ENCODE assay signal across 1 fruit fly cellular context in genomic region chr3R:29033909-29034629, dm6.
TF ChIP-seq lines count a peak whose summit lies in the region.

TSS of gene beta4GalNAcTB (minus strand) at chr3R:29034008.
TSS of gene Cpsf100 (plus strand) at chr3R:29034573.

TF ChIP-seq in whole organism, embryonic, 481 proteins besides CTCF, POLR2A, EP300 and RAD21 (continued from another document and continues in another):
- TF ChIP-seq CG5953 (GFP tag; IDR thresholded peaks at IDR 0.05; lab: Robert Waterston, UW), result 0 out of 2 replicates have a peak, but pooled peaks have one; percentile 36
- TF ChIP-seq E2f2 (GFP tag; IDR thresholded peaks at IDR 0.05; lab: Robert Waterston, UW), result peak; percentile 26; the same call in 1 of the 2 replicates
- peak; percentile 71 for TF ChIP-seq CG13424 (tag; optimal IDR thresholded peaks at IDR 0.05; lab: Kevin White, UChicago)
- TF ChIP-seq CG14014 (GFP tag; IDR thresholded peaks at IDR 0.05; lab: Robert Waterston, UW), result peak; percentile 49; the same call in 1 of the 2 replicates
- peak; percentile 35 for TF ChIP-seq CG6654 (GFP tag; optimal IDR thresholded peaks at IDR 0.05; lab: Kevin White, UChicago)
- no peak for TF ChIP-seq hbn (GFP tag; IDR thresholded peaks at IDR 0.05; lab: Robert Waterston, UW; ENCODE audit: partially characterized antibody)
- TF ChIP-seq H2.0 (GFP tag; IDR thresholded peaks at IDR 0.05; lab: Robert Waterston, UW), result peak; percentile 63
- TF ChIP-seq corto (GFP tag; optimal IDR thresholded peaks at IDR 0.05; lab: Kevin White, UChicago), result no peak
- peak; percentile 58 for TF ChIP-seq Atf-2 (GFP tag; optimal IDR thresholded peaks at IDR 0.05; lab: Kevin White, UChicago)
- no peak for TF ChIP-seq pros (GFP tag; optimal IDR thresholded peaks at IDR 0.05; lab: Kevin White, UChicago)
- TF ChIP-seq HLH4C (GFP tag; IDR thresholded peaks at IDR 0.05; lab: Robert Waterston, UW; ENCODE audit: partially characterized antibody), result no peak
- TF ChIP-seq Optix (GFP tag; IDR thresholded peaks at IDR 0.05; lab: Robert Waterston, UW), result peak; percentile 32; the same call in 1 of the 3 replicates
- peak; percentile 74 for TF ChIP-seq Chrac-16 (GFP tag; optimal IDR thresholded peaks at IDR 0.05; lab: Kevin White, UChicago)
- TF ChIP-seq CG9932 (GFP tag; IDR thresholded peaks at IDR 0.05; lab: Robert Waterston, UW), result peak; percentile 79
- TF ChIP-seq sd (tag; optimal IDR thresholded peaks at IDR 0.05; lab: Kevin White, UChicago), result no peak
- TF ChIP-seq knrl (GFP tag; IDR thresholded peaks at IDR 0.05; lab: Robert Waterston, UW; ENCODE audit: partially characterized antibody), result no peak
- TF ChIP-seq CG12942 (GFP tag; optimal IDR thresholded peaks at IDR 0.05; lab: Kevin White, UChicago), result peak; percentile 66
- TF ChIP-seq dati (GFP tag; IDR thresholded peaks at IDR 0.05; lab: Robert Waterston, UW), result 0 out of 2 replicates have a peak, but pooled peaks have one; percentile 22
- TF ChIP-seq Fer1 (GFP tag; optimal IDR thresholded peaks at IDR 0.05; lab: Kevin White, UChicago), result peak; percentile 41
- peak; percentile 95 for TF ChIP-seq tio (GFP tag; optimal IDR thresholded peaks at IDR 0.05; lab: Kevin White, UChicago)
- TF ChIP-seq ci (GFP tag; IDR thresholded peaks at IDR 0.05; lab: Robert Waterston, UW), result 0 out of 3 replicates have a peak, but pooled peaks have one; percentile 32
- no peak for TF ChIP-seq Dll (GFP tag; IDR thresholded peaks at IDR 0.05; lab: Robert Waterston, UW; ENCODE audit: partially characterized antibody)
- TF ChIP-seq CG2120 (GFP tag; optimal IDR thresholded peaks at IDR 0.05; lab: Kevin White, UChicago), result peak; percentile 79
- TF ChIP-seq pb (GFP tag; optimal IDR thresholded peaks at IDR 0.05; lab: Kevin White, UChicago), result no peak
- peak; percentile 29 for TF ChIP-seq CG2202 (tag; optimal IDR thresholded peaks at IDR 0.05; lab: Kevin White, UChicago)
- TF ChIP-seq crp (GFP tag; optimal IDR thresholded peaks at IDR 0.05; lab: Kevin White, UChicago), result peak; percentile 31 to 83
- no peak for TF ChIP-seq bowl (GFP tag; IDR thresholded peaks at IDR 0.05; lab: Robert Waterston, UW)
- TF ChIP-seq usp (GFP tag; optimal IDR thresholded peaks at IDR 0.05; lab: Kevin White, UChicago), result no peak
- peak; percentile 29; the same call in 1 of the 2 replicates for TF ChIP-seq Ada2b (GFP tag; IDR thresholded peaks at IDR 0.05; lab: Robert Waterston, UW)
- no peak for TF ChIP-seq Sin3A (optimal IDR thresholded peaks at IDR 0.05; lab: Kevin White, UChicago)
- no peak for TF ChIP-seq Hand (GFP tag; optimal IDR thresholded peaks at IDR 0.05; lab: Kevin White, UChicago)
- peak; percentile 77 for TF ChIP-seq CG18619 (GFP tag; optimal IDR thresholded peaks at IDR 0.05; lab: Kevin White, UChicago)
- peak; percentile 89 for TF ChIP-seq MBD-R2 (GFP tag; IDR thresholded peaks at IDR 0.05; lab: Robert Waterston, UW)
- peak; percentile 86 for TF ChIP-seq nmo (GFP tag; optimal IDR thresholded peaks at IDR 0.05; lab: Kevin White, UChicago)
- TF ChIP-seq exex (tag; optimal IDR thresholded peaks at IDR 0.05; lab: Kevin White, UChicago), result peak; percentile 80
- peak; percentile 44 for TF ChIP-seq scrt (GFP tag; optimal IDR thresholded peaks at IDR 0.05; lab: Kevin White, UChicago)
- peak; percentile 7 for TF ChIP-seq BEAF-32 (GFP tag; optimal IDR thresholded peaks at IDR 0.05; lab: Kevin White, UChicago)
- TF ChIP-seq Lim3 (GFP tag; IDR thresholded peaks at IDR 0.05; lab: Robert Waterston, UW), result no peak
- TF ChIP-seq prd (optimal IDR thresholded peaks at IDR 0.05; lab: Kevin White, UChicago), result no peak
- peak; percentile 77 for TF ChIP-seq prd (GFP tag; IDR thresholded peaks at IDR 0.05; lab: Robert Waterston, UW)
- peak; percentile 46 for TF ChIP-seq Mad (GFP tag; optimal IDR thresholded peaks at IDR 0.05; lab: Kevin White, UChicago)
- no peak for TF ChIP-seq CG16813 (GFP tag; IDR thresholded peaks at IDR 0.05; lab: Robert Waterston, UW; ENCODE audit: partially characterized antibody)
- no peak for TF ChIP-seq hkb (optimal IDR thresholded peaks at IDR 0.05; lab: Kevin White, UChicago)
- TF ChIP-seq hkb (GFP tag; IDR thresholded peaks at IDR 0.05; lab: Robert Waterston, UW), result peak; percentile 35; the same call in 1 of the 2 replicates
- TF ChIP-seq Abd-B (GFP tag; optimal IDR thresholded peaks at IDR 0.05; lab: Kevin White, UChicago), result peak; percentile 77
- no peak for TF ChIP-seq Hey (tag; optimal IDR thresholded peaks at IDR 0.05; lab: Kevin White, UChicago)
- TF ChIP-seq HLH54F (GFP tag; optimal IDR thresholded peaks at IDR 0.05; lab: Kevin White, UChicago), result peak; percentile 68
- TF ChIP-seq pzg (GFP tag; optimal IDR thresholded peaks at IDR 0.05; lab: Kevin White, UChicago), result peak; percentile 34
- no peak for TF ChIP-seq chinmo (GFP tag; IDR thresholded peaks at IDR 0.05; lab: Robert Waterston, UW; ENCODE audit: partially characterized antibody)
- TF ChIP-seq sna (GFP tag; IDR thresholded peaks at IDR 0.05; lab: Robert Waterston, UW; ENCODE audit: partially characterized antibody), result no peak
- no peak for TF ChIP-seq Deaf1 (tag; optimal IDR thresholded peaks at IDR 0.05; lab: Kevin White, UChicago)
- peak; percentile 76 for TF ChIP-seq Rfx (GFP tag; IDR thresholded peaks at IDR 0.05; lab: Robert Waterston, UW)
- peak in 1 of 2 experiments; percentile 50 for TF ChIP-seq Eip74EF (GFP tag; optimal IDR thresholded peaks at IDR 0.05; lab: Kevin White, UChicago)
- TF ChIP-seq ara (GFP tag; IDR thresholded peaks at IDR 0.05; lab: Robert Waterston, UW), result peak; percentile 46; the same call in 1 of the 2 replicates
- TF ChIP-seq CG12155 (GFP tag; optimal IDR thresholded peaks at IDR 0.05; lab: Kevin White, UChicago), result peak; percentile 48
- TF ChIP-seq Ravus (GFP tag; IDR thresholded peaks at IDR 0.05; lab: Robert Waterston, UW), result no peak
- TF ChIP-seq Dad (GFP tag; optimal IDR thresholded peaks at IDR 0.05; lab: Kevin White, UChicago), result peak; percentile 21
- TF ChIP-seq Bgb (GFP tag; IDR thresholded peaks at IDR 0.05; lab: Robert Waterston, UW; ENCODE audit: partially characterized antibody), result no peak
- TF ChIP-seq pita (GFP tag; optimal IDR thresholded peaks at IDR 0.05; lab: Kevin White, UChicago), result no peak
- TF ChIP-seq CG10959 (GFP tag; IDR thresholded peaks at IDR 0.05; lab: Robert Waterston, UW), result peak; percentile 42; the same call in 1 of the 2 replicates
- no peak for TF ChIP-seq CG15479 (GFP tag; optimal IDR thresholded peaks at IDR 0.05; lab: Kevin White, UChicago)
- TF ChIP-seq Oli (tag; optimal IDR thresholded peaks at IDR 0.05; lab: Kevin White, UChicago), result peak; percentile 78
- TF ChIP-seq CG3838 (GFP tag; optimal IDR thresholded peaks at IDR 0.05; lab: Kevin White, UChicago), result peak; percentile 20
- TF ChIP-seq tll (GFP tag; optimal IDR thresholded peaks at IDR 0.05; lab: Kevin White, UChicago), result no peak
- TF ChIP-seq CG11560 (tag; IDR thresholded peaks at IDR 0.05; lab: Robert Waterston, UW), result 0 out of 3 replicates have a peak, but pooled peaks have one; percentile 42
- no peak for TF ChIP-seq eve (GFP tag; optimal IDR thresholded peaks at IDR 0.05; lab: Kevin White, UChicago)
- no peak for TF ChIP-seq CG6791 (GFP tag; IDR thresholded peaks at IDR 0.05; lab: Robert Waterston, UW; ENCODE audit: partially characterized antibody)
- peak; percentile 64 for TF ChIP-seq E2f1 (GFP tag; IDR thresholded peaks at IDR 0.05; lab: Robert Waterston, UW)
- no peak for TF ChIP-seq Dref (GFP tag; IDR thresholded peaks at IDR 0.05; lab: Robert Waterston, UW)
- peak; percentile 71 for TF ChIP-seq Gug (GFP tag; IDR thresholded peaks at IDR 0.05; lab: Robert Waterston, UW)
- peak; percentile 79 for TF ChIP-seq dysf (GFP tag; IDR thresholded peaks at IDR 0.05; lab: Robert Waterston, UW)
- peak; percentile 43 for TF ChIP-seq BtbVII (GFP tag; optimal IDR thresholded peaks at IDR 0.05; lab: Kevin White, UChicago)
- no peak for TF ChIP-seq CG4854 (GFP tag; optimal IDR thresholded peaks at IDR 0.05; lab: Kevin White, UChicago)
- TF ChIP-seq Xbp1 (GFP tag; optimal IDR thresholded peaks at IDR 0.05; lab: Kevin White, UChicago), result peak; percentile 82
- peak; percentile 34 for TF ChIP-seq CG7372 (GFP tag; IDR thresholded peaks at IDR 0.05; lab: Robert Waterston, UW)
- peak; percentile 21 for TF ChIP-seq CG34376 (GFP tag; optimal IDR thresholded peaks at IDR 0.05; lab: Kevin White, UChicago)
- no peak for TF ChIP-seq cad (GFP tag; optimal IDR thresholded peaks at IDR 0.05; lab: Kevin White, UChicago)
- TF ChIP-seq PHDP (tag; optimal IDR thresholded peaks at IDR 0.05; lab: Kevin White, UChicago), result peak; percentile 47
- TF ChIP-seq CG11456 (GFP tag; IDR thresholded peaks at IDR 0.05; lab: Robert Waterston, UW), result peak; percentile 68; the same call in 2 of the 3 replicates
- TF ChIP-seq zf30C (GFP tag; optimal IDR thresholded peaks at IDR 0.05; lab: Kevin White, UChicago), result no peak
- TF ChIP-seq CG2875 (GFP tag; optimal IDR thresholded peaks at IDR 0.05; lab: Kevin White, UChicago), result peak; percentile 28
- no peak for TF ChIP-seq eyg (GFP tag; optimal IDR thresholded peaks at IDR 0.05; lab: Kevin White, UChicago)
- TF ChIP-seq CG4282 (GFP tag; optimal IDR thresholded peaks at IDR 0.05; lab: Kevin White, UChicago), result no peak
- TF ChIP-seq CG10431 (GFP tag; optimal IDR thresholded peaks at IDR 0.05; lab: Kevin White, UChicago), result no peak
- peak; percentile 70 for TF ChIP-seq CG9215 (GFP tag; IDR thresholded peaks at IDR 0.05; lab: Robert Waterston, UW)
- TF ChIP-seq Lpt (GFP tag; optimal IDR thresholded peaks at IDR 0.05; lab: Kevin White, UChicago), result no peak
- no peak for TF ChIP-seq CrebB (tag; optimal IDR thresholded peaks at IDR 0.05; lab: Kevin White, UChicago)
- no peak for TF ChIP-seq gro (GFP tag; optimal IDR thresholded peaks at IDR 0.05; lab: Kevin White, UChicago)
- peak; percentile 3 for TF ChIP-seq CG12299 (tag; optimal IDR thresholded peaks at IDR 0.05; lab: Kevin White, UChicago)
- TF ChIP-seq CG12659 (GFP tag; optimal IDR thresholded peaks at IDR 0.05; lab: Kevin White, UChicago), result peak; percentile 84
- peak; percentile 39 for TF ChIP-seq gcm2 (GFP tag; optimal IDR thresholded peaks at IDR 0.05; lab: Kevin White, UChicago)
- no peak for TF ChIP-seq lab (GFP tag; optimal IDR thresholded peaks at IDR 0.05; lab: Kevin White, UChicago)
- no peak for TF ChIP-seq Hr39 (optimal IDR thresholded peaks at IDR 0.05; lab: Kevin White, UChicago)
- TF ChIP-seq HmgD (GFP tag; optimal IDR thresholded peaks at IDR 0.05; lab: Kevin White, UChicago), result no peak
- no peak for TF ChIP-seq vnd (GFP tag; IDR thresholded peaks at IDR 0.05; lab: Robert Waterston, UW; ENCODE audit: partially characterized antibody)
- TF ChIP-seq schlank (tag; optimal IDR thresholded peaks at IDR 0.05; lab: Kevin White, UChicago), result no peak
- peak; percentile 7 for TF ChIP-seq her (GFP tag; optimal IDR thresholded peaks at IDR 0.05; lab: Kevin White, UChicago)
- TF ChIP-seq Xrp1 (GFP tag; IDR thresholded peaks at IDR 0.05; lab: Robert Waterston, UW), result peak; percentile 49
- TF ChIP-seq NC2β (GFP tag; optimal IDR thresholded peaks at IDR 0.05; lab: Kevin White, UChicago), result peak; percentile 27
- peak; percentile 84 for TF ChIP-seq CG7556 (GFP tag; optimal IDR thresholded peaks at IDR 0.05; lab: Kevin White, UChicago)
- TF ChIP-seq Blimp-1 (GFP tag; optimal IDR thresholded peaks at IDR 0.05; lab: Kevin White, UChicago), result no peak
- TF ChIP-seq Meics (GFP tag; optimal IDR thresholded peaks at IDR 0.05; lab: Kevin White, UChicago), result peak; percentile 79
- no peak for TF ChIP-seq sqz (GFP tag; optimal IDR thresholded peaks at IDR 0.05; lab: Kevin White, UChicago)
- peak; percentile 65 for TF ChIP-seq Nf-YC (tag; optimal IDR thresholded peaks at IDR 0.05; lab: Kevin White, UChicago)
- TF ChIP-seq chif (GFP tag; optimal IDR thresholded peaks at IDR 0.05; lab: Kevin White, UChicago), result peak; percentile 38 to 66
- peak; percentile 50 for TF ChIP-seq CG3407 (GFP tag; optimal IDR thresholded peaks at IDR 0.05; lab: Kevin White, UChicago)
- TF ChIP-seq CG3281 (GFP tag; optimal IDR thresholded peaks at IDR 0.05; lab: Kevin White, UChicago), result peak; percentile 64
- peak; percentile 52 for TF ChIP-seq fd3F (GFP tag; optimal IDR thresholded peaks at IDR 0.05; lab: Kevin White, UChicago)
- TF ChIP-seq stwl (tag; optimal IDR thresholded peaks at IDR 0.05; lab: Kevin White, UChicago), result peak; percentile 27
- TF ChIP-seq tgo (GFP tag; IDR thresholded peaks at IDR 0.05; lab: Robert Waterston, UW), result peak; percentile 62
- peak; percentile 21; the same call in 1 of the 2 replicates for TF ChIP-seq wor (GFP tag; IDR thresholded peaks at IDR 0.05; lab: Robert Waterston, UW)
- TF ChIP-seq kni (GFP tag; optimal IDR thresholded peaks at IDR 0.05; lab: Kevin White, UChicago), result no peak
- TF ChIP-seq Pdp1 (GFP tag; optimal IDR thresholded peaks at IDR 0.05; lab: Kevin White, UChicago), result peak; percentile 59 to 75
- TF ChIP-seq CG15011 (GFP tag; optimal IDR thresholded peaks at IDR 0.05; lab: Kevin White, UChicago), result peak; percentile 51
- no peak for TF ChIP-seq dimm (GFP tag; IDR thresholded peaks at IDR 0.05; lab: Robert Waterston, UW)
- TF ChIP-seq otp (GFP tag; IDR thresholded peaks at IDR 0.05; lab: Robert Waterston, UW), result peak; percentile 40; the same call in 1 of the 3 replicates
- peak; percentile 40 for TF ChIP-seq chn (GFP tag; optimal IDR thresholded peaks at IDR 0.05; lab: Kevin White, UChicago)
- peak; percentile 70 for TF ChIP-seq CG15269 (tag; optimal IDR thresholded peaks at IDR 0.05; lab: Kevin White, UChicago)
- TF ChIP-seq MESR4 (GFP tag; optimal IDR thresholded peaks at IDR 0.05; lab: Kevin White, UChicago), result no peak
- TF ChIP-seq kah (GFP tag; optimal IDR thresholded peaks at IDR 0.05; lab: Kevin White, UChicago), result peak; percentile 6
- TF ChIP-seq phol (tag; optimal IDR thresholded peaks at IDR 0.05; lab: Kevin White, UChicago), result peak; percentile 77
- TF ChIP-seq pho (GFP tag; optimal IDR thresholded peaks at IDR 0.05; lab: Kevin White, UChicago), result peak; percentile 55
- no peak for TF ChIP-seq CG13296 (GFP tag; optimal IDR thresholded peaks at IDR 0.05; lab: Kevin White, UChicago)
- TF ChIP-seq CG2712 (tag; optimal IDR thresholded peaks at IDR 0.05; lab: Kevin White, UChicago), result peak; percentile 80
- TF ChIP-seq fru (optimal IDR thresholded peaks at IDR 0.05; lab: Kevin White, UChicago), result no peak
- TF ChIP-seq btn (GFP tag; optimal IDR thresholded peaks at IDR 0.05; lab: Kevin White, UChicago), result no peak
- no peak for TF ChIP-seq Sry-β (GFP tag; optimal IDR thresholded peaks at IDR 0.05; lab: Kevin White, UChicago)
- TF ChIP-seq CG4328 (GFP tag; optimal IDR thresholded peaks at IDR 0.05; lab: Kevin White, UChicago), result peak; percentile 32
- TF ChIP-seq CG11504 (tag; optimal IDR thresholded peaks at IDR 0.05; lab: Kevin White, UChicago), result peak; percentile 72
- TF ChIP-seq unc-4 (GFP tag; IDR thresholded peaks at IDR 0.05; lab: Robert Waterston, UW; ENCODE audit: partially characterized antibody), result no peak
